Worm (Caenorhabditis elegans): ENCODE measurements around the gene tbc-2.
"Not testable (repeated sequence)": the region's sequence is repeated elsewhere in the genome, so short reads cannot be mapped to it uniquely, and the experiment has no call there.

The tbc-2 gene

DNA sequence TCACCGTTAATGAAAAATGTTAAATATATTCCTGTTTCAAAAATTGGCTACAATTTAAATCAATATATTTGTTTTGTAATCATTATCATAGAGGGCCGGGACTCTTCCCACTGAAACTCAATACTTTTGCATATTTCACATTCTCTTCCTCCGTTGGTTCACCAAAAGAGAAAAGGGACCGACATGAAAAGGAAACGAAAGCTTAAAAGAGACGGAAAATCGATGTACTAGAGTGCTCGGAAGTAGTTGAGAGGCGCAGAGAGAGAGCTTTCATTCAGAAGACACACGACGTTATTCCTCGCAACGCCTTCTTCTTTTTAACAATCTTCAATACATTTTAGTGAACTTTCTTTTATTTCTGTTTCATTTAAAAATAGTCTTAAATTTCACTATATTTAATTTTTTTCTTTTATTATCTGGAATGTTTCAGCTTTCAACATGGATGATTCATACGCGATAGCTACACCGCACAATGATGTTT lies 6.9 kb downstream of the tbc-2 start, which contains the start of gene ehs-1:
TSS of gene ehs-1 (plus strand) at position 431 of the 481 bp plus-strand sequence.
- TF ChIP-seq unc-55 (GFP tag; optimal IDR thresholded peaks at IDR 0.05): peak; percentile 40
- TF ChIP-seq lsy-2 (tag; optimal IDR thresholded peaks at IDR 0.05): peak in 1 of 2 experiments; percentile 31
- TF ChIP-seq C34F6.9 (tag; optimal IDR thresholded peaks at IDR 0.05): peak; percentile 24
- TF ChIP-seq ceh-16 (tag; optimal IDR thresholded peaks at IDR 0.05): no peak
- TF ChIP-seq nhr-129 (tag; optimal IDR thresholded peaks at IDR 0.05): peak; percentile 5
- TF ChIP-seq crh-2 (tag; optimal IDR thresholded peaks at IDR 0.05): peak; percentile 36

DNA sequence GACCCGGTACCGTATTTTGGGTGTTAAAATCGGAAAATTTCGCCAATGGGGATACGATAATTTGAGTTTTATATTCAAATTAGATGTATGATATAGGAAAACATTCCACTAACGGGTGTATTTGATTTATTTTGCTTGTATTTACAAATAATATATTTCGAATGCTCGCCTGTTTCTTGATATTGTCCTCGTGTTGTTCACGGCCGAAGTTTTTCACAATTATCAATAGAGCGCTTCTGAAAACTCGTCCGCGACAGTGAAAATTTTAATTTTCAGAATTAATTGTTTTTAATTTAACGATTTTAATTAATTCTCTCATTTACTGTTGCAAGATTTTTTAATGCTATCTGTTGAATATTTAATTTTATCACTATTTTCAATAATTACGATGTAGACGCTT lies 7.6 kb downstream of the tbc-2 start:
- TF ChIP-seq gmeb-1 (tag; optimal IDR thresholded peaks at IDR 0.05) (no peak), nhr-11 (tag; optimal IDR thresholded peaks at IDR 0.05) (no peak), unc-55 (GFP tag; optimal IDR thresholded peaks at IDR 0.05) (peak; percentile 71), elt-3 (tag; optimal IDR thresholded peaks at IDR 0.05) (no peak), sma-9 (GFP tag; optimal IDR thresholded peaks at IDR 0.05) (peak; percentile 12), sma-9 (tag; optimal IDR thresholded peaks at IDR 0.05) (no peak), zag-1 (tag; optimal IDR thresholded peaks at IDR 0.05) (no peak), nhr-6 (tag; optimal IDR thresholded peaks at IDR 0.05) (no peak), nhr-23 (tag; optimal IDR thresholded peaks at IDR 0.05) (no peak), sma-3 (GFP tag; optimal IDR thresholded peaks at IDR 0.05) (peak; percentile 16), nhr-77 (tag; optimal IDR thresholded peaks at IDR 0.05) (no peak), skn-1 (tag; optimal IDR thresholded peaks at IDR 0.05) (no peak)

DNA sequence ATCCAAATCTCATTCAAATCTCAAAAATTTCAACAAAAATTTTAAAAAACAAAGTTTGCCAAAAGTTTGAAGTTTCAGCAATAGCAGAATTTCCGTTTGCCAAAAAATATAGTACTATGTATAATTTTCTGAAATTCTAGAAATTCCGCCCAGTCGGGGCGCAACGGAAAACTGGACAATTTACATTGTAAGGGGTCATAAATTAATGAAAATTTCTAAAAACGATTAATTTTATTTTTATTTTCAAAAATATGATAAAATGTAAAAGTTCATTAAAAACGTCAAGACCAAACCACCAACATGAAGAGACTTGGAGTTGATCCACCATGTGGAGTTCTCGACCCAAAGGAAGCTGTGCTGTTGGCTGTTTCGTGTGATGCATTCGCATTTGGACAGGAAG lies 8.9 kb downstream of the tbc-2 start, which contains the start of gene ZK1248.4:
TSS of gene ZK1248.4 (plus strand) at position 301 of the 400 bp plus-strand sequence.
- TF ChIP-seq nhr-10 (tag; optimal IDR thresholded peaks at IDR 0.05): no peak
- no peak for TF ChIP-seq ztf-11 (tag; optimal IDR thresholded peaks at IDR 0.05)
- no peak for TF ChIP-seq nhr-6 (tag; optimal IDR thresholded peaks at IDR 0.05)

DNA sequence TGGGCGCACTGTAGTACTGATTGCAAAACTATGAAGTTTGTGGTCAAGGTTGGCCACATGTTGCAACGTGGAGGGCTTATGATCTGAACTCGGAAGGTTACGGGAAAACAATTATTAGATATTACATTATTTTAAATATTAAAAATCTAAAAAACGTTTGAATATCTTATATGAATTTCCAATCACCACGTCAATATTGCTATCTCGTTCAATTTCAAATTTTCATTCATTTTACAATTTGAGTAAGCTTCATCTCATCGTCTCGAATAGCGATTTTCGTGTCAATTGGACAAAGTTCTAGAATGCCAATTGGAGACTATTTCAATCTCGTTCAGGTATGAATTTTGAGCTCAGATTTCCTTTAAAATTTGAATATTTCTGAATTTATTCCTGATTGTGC lies 10.9 kb downstream of the tbc-2 start, which contains the start of gene ZK1248.20:
TSS of gene ZK1248.20 (plus strand) at position 301 of the 400 bp plus-strand sequence.
- TF ChIP-seq sem-4 (tag; optimal IDR thresholded peaks at IDR 0.05) (no peak), nhr-12 (tag; optimal IDR thresholded peaks at IDR 0.05) (no peak), lin-13 (GFP tag; optimal IDR thresholded peaks at IDR 0.05) (no peak), nhr-23 (tag; optimal IDR thresholded peaks at IDR 0.05) (no peak), alr-1 (tag; optimal IDR thresholded peaks at IDR 0.05) (no peak), sma-9 (GFP tag; optimal IDR thresholded peaks at IDR 0.05) (no peak), sma-9 (tag; optimal IDR thresholded peaks at IDR 0.05) (no peak), lin-39 (tag; optimal IDR thresholded peaks at IDR 0.05) (no peak), fos-1 (tag; optimal IDR thresholded peaks at IDR 0.05) (no peak), mbf-1 (tag; optimal IDR thresholded peaks at IDR 0.05) (no peak), C34F6.9 (tag; optimal IDR thresholded peaks at IDR 0.05) (no peak), crh-2 (tag; optimal IDR thresholded peaks at IDR 0.05) (no peak), F13H6.1 (tag; optimal IDR thresholded peaks at IDR 0.05) (no peak), snpc-4 (tag; optimal IDR thresholded peaks at IDR 0.05) (no peak), ztf-4 (tag; optimal IDR thresholded peaks at IDR 0.05) (no peak), Y55F3AM.14 (GFP tag; optimal IDR thresholded peaks at IDR 0.05) (no peak)

DNA sequence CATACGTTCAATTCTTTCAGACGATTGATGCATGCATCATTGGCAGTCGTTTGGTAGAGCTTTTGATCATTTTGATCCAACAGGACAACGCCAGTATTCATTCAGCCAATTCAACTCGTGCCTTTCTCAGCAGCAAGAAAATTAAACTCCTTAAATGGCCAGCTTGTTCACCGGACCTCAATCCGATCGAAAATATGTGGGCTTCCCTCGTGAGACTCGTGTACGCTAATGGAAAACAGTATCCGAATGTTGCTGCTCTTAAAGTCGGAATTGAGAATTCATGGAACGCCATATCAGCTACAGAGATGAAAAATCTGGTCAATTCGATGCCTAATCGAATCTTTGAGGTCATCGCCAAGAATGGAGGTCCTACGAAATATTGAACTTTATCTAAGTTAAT lies 11.9 kb downstream of the tbc-2 start, which contains the start of gene wago-5:
TSS of gene wago-5 (minus strand) at position 101 of the 400 bp plus-strand sequence.
- not testable (repeated sequence) for TF ChIP-seq nhr-21, zag-1, mab-5 (tag; optimal IDR thresholded peaks at IDR 0.05)

DNA sequence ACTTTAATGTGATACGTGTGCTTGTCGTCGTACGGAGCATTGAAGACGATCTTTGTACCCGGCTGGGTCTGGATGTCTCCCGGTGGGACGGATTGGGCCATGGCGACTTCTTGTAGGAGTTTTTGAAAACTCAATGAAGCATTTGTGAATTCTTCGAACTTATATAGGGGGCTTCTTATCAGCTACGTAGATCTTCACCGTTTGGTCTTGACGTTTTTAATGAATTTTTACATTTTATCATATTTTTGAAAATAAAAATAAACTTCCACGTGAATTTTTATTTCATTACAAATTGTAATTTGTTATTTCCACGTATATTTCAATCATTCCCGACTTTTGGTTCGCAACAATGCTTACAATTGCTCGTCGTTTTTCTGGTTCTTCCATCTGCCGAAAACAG lies 17.0 kb downstream of the tbc-2 start, which contains the start of the genes msp-64 and ZK1248.5:
TSS of gene msp-64 (minus strand) at position 101 of the 400 bp plus-strand sequence.
TSS of gene ZK1248.5 (plus strand) at position 285 of the 400 bp plus-strand sequence.
- no peak for TF ChIP-seq dmd-4 (tag; optimal IDR thresholded peaks at IDR 0.05)
- TF ChIP-seq crh-2 (tag; optimal IDR thresholded peaks at IDR 0.05): no peak
- no peak for TF ChIP-seq nhr-6 (tag; optimal IDR thresholded peaks at IDR 0.05)
- TF ChIP-seq F13H6.1 (tag; optimal IDR thresholded peaks at IDR 0.05): no peak
- TF ChIP-seq elt-1 (tag; optimal IDR thresholded peaks at IDR 0.05): no peak
- TF ChIP-seq unc-39 (tag; optimal IDR thresholded peaks at IDR 0.05): no peak
- TF ChIP-seq aly-2 (tag; optimal IDR thresholded peaks at IDR 0.05): no peak
- no peak for TF ChIP-seq zag-1 (tag; optimal IDR thresholded peaks at IDR 0.05)
- no peak for TF ChIP-seq ama-1 (optimal IDR thresholded peaks at IDR 0.05)
- TF ChIP-seq lin-11 (tag; optimal IDR thresholded peaks at IDR 0.05): no peak
- no peak for TF ChIP-seq snpc-4 (tag; optimal IDR thresholded peaks at IDR 0.05)
- TF ChIP-seq unc-55 (GFP tag; optimal IDR thresholded peaks at IDR 0.05): no peak
- TF ChIP-seq ztf-1 (GFP tag; conservative IDR thresholded peaks at IDR 0.05): no peak
- no peak for TF ChIP-seq nhr-237 (tag; optimal IDR thresholded peaks at IDR 0.05)
